Worm (Caenorhabditis elegans) whole organism, L1 larva: ENCODE measurements around the gene cyn-16.

Experiments used
- C04F5.9 ChIP-seq: sonication (generic microtip); optimal IDR thresholded peaks from 2 replicates; lab custom pipeline; 2016; ENCODE audit warnings: missing genetic modification characterization, missing compliant biosample characterization
- C16A3.4 ChIP-seq: fragments of 150-350 bp; optimal IDR thresholded peaks from 2 replicates; lab custom pipeline; 2014; ENCODE audit warnings: missing biosample characterization, missing genetic modification characterization
- aha-1 ChIP-seq: fragments of 150-350 bp; optimal IDR thresholded peaks from 2 replicates; lab custom pipeline; 2014; ENCODE audit warnings: missing biosample characterization, missing genetic modification characterization
- aly-2 ChIP-seq: fragments of 150-350 bp; optimal IDR thresholded peaks from 2 replicates; lab custom pipeline; 2014; ENCODE audit warnings: missing biosample characterization, missing genetic modification characterization
- ceh-63 ChIP-seq: fragments of 200-800 bp; sonication (Bioruptor generic); optimal IDR thresholded peaks from 2 replicates; lab custom pipeline; 2018; ENCODE audit warnings: mild to moderate bottlenecking, missing genetic modification characterization, missing compliant biosample characterization
- ceh-8 ChIP-seq: fragments of 200-800 bp; sonication (Bioruptor generic); optimal IDR thresholded peaks from 2 replicates; lab custom pipeline; 2018; ENCODE audit warnings: mild to moderate bottlenecking, missing genetic modification characterization, moderate library complexity, missing compliant biosample characterization
- ceh-82 ChIP-seq, 3 experiments: fragments of 150-350 bp in 1 of 3; sonication (generic microtip) in 2 of 3; optimal IDR thresholded peaks; 2 replicates each; lab custom pipeline; 2014 to 2017; ENCODE audit warnings: missing biosample characterization in 3 of 3, missing genetic modification characterization in 3 of 3
- ceh-88 ChIP-seq: fragments of 200-800 bp; sonication (Bioruptor generic); IDR thresholded peaks from 2 replicates; pipeline ENCODE4 v1.3.6; 2022; ENCODE audit warnings: missing genetic modification characterization, missing compliant biosample characterization
- ceh-90 ChIP-seq: sonication (generic microtip); optimal IDR thresholded peaks from 2 replicates; lab custom pipeline; 2016; ENCODE audit warnings: missing genetic modification characterization, missing compliant biosample characterization
- ces-1 ChIP-seq: fragments of 150-350 bp; optimal IDR thresholded peaks from 2 replicates; lab custom pipeline; 2014; ENCODE audit warnings: missing biosample characterization, missing genetic modification reagents, missing genetic modification characterization
- dsc-1 ChIP-seq: sonication (generic microtip); optimal IDR thresholded peaks from 2 replicates; lab custom pipeline; 2016; ENCODE audit warnings: mild to moderate bottlenecking, missing genetic modification characterization, missing compliant biosample characterization
- efl-3 ChIP-seq: fragments of 200-800 bp; sonication (Bioruptor generic); optimal IDR thresholded peaks from 2 replicates; lab custom pipeline; 2018; ENCODE audit warnings: mild to moderate bottlenecking, missing genetic modification characterization, missing compliant biosample characterization
- elt-2 ChIP-seq: sonication (generic microtip); optimal IDR thresholded peaks from 2 replicates; lab custom pipeline; 2016; ENCODE audit warnings: missing genetic modification characterization, mild to moderate bottlenecking, inconsistent platforms, missing compliant biosample characterization, missing genetic modification reagents
- elt-3 ChIP-seq, 6 experiments: fragments of 150-350 bp in 1 of 6; sonication (generic microtip); optimal IDR thresholded peaks; 2 replicates each; lab custom pipeline; 2017 to 2018; ENCODE audit warnings: missing biosample characterization in 6 of 6, missing genetic modification characterization in 6 of 6, inconsistent platforms in 1 of 6
- fkh-10 ChIP-seq: sonication (generic microtip); optimal IDR thresholded peaks from 2 replicates; lab custom pipeline; 2017; ENCODE audit warnings: missing biosample characterization, missing genetic modification reagents, missing genetic modification characterization
- fkh-4 ChIP-seq: sonication (generic microtip); optimal IDR thresholded peaks from 2 replicates; lab custom pipeline; 2016; ENCODE audit warnings: missing compliant biosample characterization, missing genetic modification characterization, borderline replicate concordance
- fos-1 ChIP-seq: fragments of 150-350 bp; optimal IDR thresholded peaks from 2 replicates; lab custom pipeline; 2014; ENCODE audit warnings: missing biosample characterization, missing genetic modification characterization
- grh-1 ChIP-seq: fragments of 200-800 bp; sonication (Bioruptor generic); IDR thresholded peaks from 2 replicates; pipeline ENCODE4 v1.3.6; 2022; ENCODE audit warnings: missing genetic modification reagents, missing genetic modification characterization, missing compliant biosample characterization
- hlh-17 ChIP-seq: fragments of 200-800 bp; sonication (Bioruptor generic); optimal IDR thresholded peaks from 2 replicates; lab custom pipeline; 2018; ENCODE audit warnings: missing genetic modification characterization, mild to moderate bottlenecking, missing compliant biosample characterization, moderate library complexity, borderline replicate concordance
- hpl-2 ChIP-seq: fragments of 150-350 bp; optimal IDR thresholded peaks from 2 replicates; lab custom pipeline; 2014; ENCODE audit warnings: missing biosample characterization, missing genetic modification reagents, missing genetic modification characterization
- irx-1 ChIP-seq: sonication (generic microtip); optimal IDR thresholded peaks from 2 replicates; lab custom pipeline; 2016; ENCODE audit warnings: missing genetic modification characterization, missing compliant biosample characterization
- jun-1 ChIP-seq: fragments of 150-350 bp; optimal IDR thresholded peaks from 2 replicates; lab custom pipeline; 2014; ENCODE audit warnings: missing biosample characterization, missing genetic modification reagents, missing genetic modification characterization
- lin-15B ChIP-seq: fragments of 150-350 bp; sonication (generic microtip); optimal IDR thresholded peaks from 3 replicates; lab custom pipeline; 2014; ENCODE audit warnings: missing biosample characterization, missing genetic modification characterization
- lin-35 ChIP-seq, 2 experiments: fragments of 150-350 bp; optimal IDR thresholded peaks; 2 replicates each; lab custom pipeline; 2014; ENCODE audit warnings: missing biosample characterization in 2 of 2, missing genetic modification characterization in 2 of 2, missing genetic modification reagents in 2 of 2
- lin-39 ChIP-seq: fragments of 150-350 bp; optimal IDR thresholded peaks from 2 replicates; lab custom pipeline; 2014; ENCODE audit warnings: missing biosample characterization, missing genetic modification reagents, missing genetic modification characterization
- lsy-2 ChIP-seq, 2 experiments: fragments of 150-350 bp; optimal IDR thresholded peaks; 2 replicates each; lab custom pipeline; 2014; ENCODE audit warnings: missing biosample characterization in 2 of 2, missing genetic modification characterization in 2 of 2
- nhr-19 ChIP-seq: fragments of 200-800 bp; sonication (Bioruptor generic); conservative IDR thresholded peaks from 2 replicates; pipeline ENCODE4 v1.3.6; 2022; ENCODE audit warnings: missing genetic modification characterization, missing compliant biosample characterization
- nhr-20 ChIP-seq: sonication (generic microtip); optimal IDR thresholded peaks from 2 replicates; lab custom pipeline; 2016; ENCODE audit warnings: mild to moderate bottlenecking, missing genetic modification characterization, missing compliant biosample characterization
- nhr-47 ChIP-seq: sonication (generic microtip); optimal IDR thresholded peaks from 2 replicates; lab custom pipeline; 2016; ENCODE audit warnings: mild to moderate bottlenecking, missing genetic modification characterization, moderate library complexity, missing compliant biosample characterization
- nhr-71 ChIP-seq: sonication (generic microtip); optimal IDR thresholded peaks from 2 replicates; lab custom pipeline; 2016; ENCODE audit warnings: mild to moderate bottlenecking, missing genetic modification characterization, moderate library complexity, missing compliant biosample characterization
- nhr-90 ChIP-seq: sonication (generic microtip); optimal IDR thresholded peaks from 2 replicates; lab custom pipeline; 2016; ENCODE audit warnings: mild to moderate bottlenecking, missing genetic modification characterization, missing compliant biosample characterization; ENCODE audit not compliant: poor library complexity
- pag-3 ChIP-seq: sonication (generic microtip); optimal IDR thresholded peaks from 2 replicates; lab custom pipeline; 2017; ENCODE audit warnings: missing genetic modification characterization, mild to moderate bottlenecking, missing compliant biosample characterization, antibody characterized with exemption, borderline replicate concordance; ENCODE audit not compliant: insufficient read depth
- pax-3 ChIP-seq: fragments of 200-800 bp; sonication (Bioruptor generic); optimal IDR thresholded peaks from 2 replicates; lab custom pipeline; 2018; ENCODE audit warnings: mild to moderate bottlenecking, missing genetic modification characterization, moderate library complexity, missing compliant biosample characterization
- pqm-1 ChIP-seq: sonication (generic microtip); optimal IDR thresholded peaks from 3 replicates; lab custom pipeline; 2017; ENCODE audit warnings: missing biosample characterization, missing genetic modification characterization
- rnt-1 ChIP-seq: sonication (generic microtip); optimal IDR thresholded peaks from 2 replicates; lab custom pipeline; 2016; ENCODE audit warnings: mild to moderate bottlenecking, missing genetic modification characterization, moderate library complexity, missing compliant biosample characterization
- skn-1 ChIP-seq: fragments of 150-350 bp; optimal IDR thresholded peaks from 2 replicates; lab custom pipeline; 2014; ENCODE audit warnings: missing biosample characterization, missing genetic modification characterization
- snu-23 ChIP-seq: sonication (generic microtip); optimal IDR thresholded peaks from 2 replicates; lab custom pipeline; 2016; ENCODE audit warnings: missing genetic modification characterization, missing compliant biosample characterization
- sox-4 ChIP-seq: sonication (generic microtip); optimal IDR thresholded peaks from 2 replicates; lab custom pipeline; 2016; ENCODE audit warnings: missing genetic modification characterization, missing compliant biosample characterization
- sup-37 ChIP-seq: fragments of 200-800 bp; sonication (Bioruptor generic); optimal IDR thresholded peaks from 2 replicates; lab custom pipeline; 2018; ENCODE audit warnings: mild to moderate bottlenecking, missing genetic modification characterization, missing compliant biosample characterization
- swsn-7 ChIP-seq: sonication (generic microtip); optimal IDR thresholded peaks from 2 replicates; lab custom pipeline; 2016; ENCODE audit warnings: missing genetic modification characterization, missing compliant biosample characterization
- tbx-2 ChIP-seq: sonication (generic microtip); optimal IDR thresholded peaks from 2 replicates; lab custom pipeline; 2016; ENCODE audit warnings: missing genetic modification characterization, missing compliant biosample characterization
- tlp-1 ChIP-seq: fragments of 150-350 bp; optimal IDR thresholded peaks from 2 replicates; lab custom pipeline; 2014; ENCODE audit warnings: missing biosample characterization, missing genetic modification characterization
- unc-130 ChIP-seq: fragments of 150-350 bp; optimal IDR thresholded peaks from 2 replicates; lab custom pipeline; 2017; ENCODE audit warnings: missing biosample characterization, missing genetic modification characterization, inconsistent platforms
- unc-30 ChIP-seq: sonication (generic microtip); optimal IDR thresholded peaks from 2 replicates; lab custom pipeline; 2017; ENCODE audit warnings: missing biosample characterization, missing genetic modification characterization
- unc-98 ChIP-seq: fragments of 200-800 bp; sonication (Bioruptor generic); IDR thresholded peaks from 2 replicates; pipeline ENCODE4 v1.3.6; 2022; ENCODE audit warnings: missing genetic modification characterization, missing compliant biosample characterization
- vab-15 ChIP-seq: sonication (generic microtip); optimal IDR thresholded peaks from 2 replicates; lab custom pipeline; 2017; ENCODE audit warnings: missing genotype, mild to moderate bottlenecking, missing genetic modification characterization, missing compliant biosample characterization
- zag-1 ChIP-seq: fragments of 150-350 bp; optimal IDR thresholded peaks from 2 replicates; lab custom pipeline; 2014; ENCODE audit warnings: missing biosample characterization, missing genetic modification characterization
- zip-4 ChIP-seq: fragments of 200-800 bp; sonication (Bioruptor generic); optimal IDR thresholded peaks from 2 replicates; lab custom pipeline; 2018; ENCODE audit warnings: mild to moderate bottlenecking, missing genetic modification characterization, moderate library complexity, missing compliant biosample characterization
- ztf-11 ChIP-seq, 2 experiments: sonication (generic microtip); optimal IDR thresholded peaks; 2 replicates each; lab custom pipeline; 2016 to 2017; ENCODE audit warnings: missing genetic modification characterization in 2 of 2, missing biosample characterization in 1 of 2, missing compliant biosample characterization in 1 of 2
- ztf-4 ChIP-seq: fragments of 150-350 bp; optimal IDR thresholded peaks from 2 replicates; lab custom pipeline; 2014; ENCODE audit warnings: missing biosample characterization, missing genetic modification characterization

The cyn-16 gene

DNA sequence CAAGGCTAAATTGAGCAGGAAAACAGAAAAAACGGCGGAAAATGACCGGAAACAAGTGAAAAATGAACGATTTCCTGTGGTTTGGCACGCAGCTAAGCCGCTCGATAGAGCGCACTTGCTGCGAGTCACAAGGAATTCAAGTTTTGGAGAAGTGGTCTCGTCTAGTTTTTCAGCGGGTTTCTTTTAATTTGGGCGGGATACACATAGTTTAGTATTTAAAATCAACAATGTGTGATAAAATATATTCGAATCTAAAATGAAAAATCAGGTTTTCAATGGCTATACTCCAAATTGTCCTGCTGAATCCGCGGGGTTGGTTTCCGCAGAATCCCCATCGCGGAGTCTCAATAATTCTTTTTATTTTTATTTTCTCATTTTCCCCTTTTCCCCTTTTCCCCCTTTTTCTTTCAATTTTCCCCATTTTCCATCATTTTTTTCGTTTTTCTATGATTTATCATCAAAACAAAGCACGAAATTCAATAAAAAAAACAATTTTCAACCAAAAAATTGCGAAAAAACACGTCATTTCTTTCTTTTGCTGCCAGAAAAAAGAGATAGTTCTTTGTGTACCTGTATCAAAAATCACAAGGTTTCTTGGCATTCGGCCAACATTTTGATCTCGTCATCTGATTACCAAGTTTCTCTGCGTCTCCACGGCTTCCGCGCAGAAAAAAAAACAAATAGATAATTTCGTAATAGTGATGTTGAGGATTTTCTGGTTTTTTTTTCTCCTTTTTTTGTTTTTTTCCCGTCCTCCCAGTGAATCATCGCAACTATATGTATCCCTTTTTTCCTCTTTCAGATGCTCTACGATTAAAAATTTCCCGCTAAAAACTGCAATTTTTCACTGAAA is 5.8 kb upstream of the cyn-16 start, which contains the start of gene ippk-1:
ippk-1 (plus strand) TSS at position 803 of the 853 bp plus-strand sequence.
- TF ChIP-seq tlp-1 (tag; lab: Kevin White, UChicago) (no peak), nhr-90 (tag; lab: Kevin White, UChicago) (peak; percentile 48), unc-30 (tag; lab: Kevin White, UChicago) (no peak), skn-1 (peak; percentile 63), hlh-17 (no peak), fkh-10 (GFP tag; lab: Kevin White, UChicago) (peak; percentile 38), tbx-2 (tag; lab: Kevin White, UChicago) (peak; percentile 61), C16A3.4 (tag; lab: Kevin White, UChicago) (peak; percentile 44), nhr-20 (tag; lab: Kevin White, UChicago) (peak; percentile 54), swsn-7 (tag; lab: Kevin White, UChicago) (peak; percentile 51), nhr-47 (tag; lab: Kevin White, UChicago) (peak; percentile 71), ceh-90 (tag; lab: Kevin White, UChicago) (peak; percentile 58), ztf-4 (tag; lab: Kevin White, UChicago) (no peak), ces-1 (GFP tag; lab: Kevin White, UChicago) (no peak), sox-4 (tag; lab: Kevin White, UChicago) (no peak), rnt-1 (peak; percentile 80), vab-15 (tag; lab: Kevin White, UChicago) (peak; percentile 11), ceh-63 (GFP tag; lab: Kevin White, UChicago) (no peak), lin-15B (tag; lab: Kevin White, UChicago) (peak; percentile 41), aha-1 (no peak), ceh-88 (GFP tag; lab: Robert Waterston, UW) (no peak; the same call in 1 of the 2 replicates), fos-1 (tag; lab: Kevin White, UChicago) (peak; percentile 39), dsc-1 (tag; lab: Kevin White, UChicago) (peak; percentile 25), snu-23 (GFP tag; lab: Kevin White, UChicago) (peak; percentile 75), ceh-82 (tag; optimal IDR thresholded peaks at IDR 0.05; lab: Kevin White, UChicago) (peak in 2 of 3 experiments; percentile 34 to 47), nhr-71 (tag; lab: Kevin White, UChicago) (peak; percentile 73), jun-1 (tag; lab: Kevin White, UChicago) (no peak), aly-2 (tag; lab: Kevin White, UChicago) (no peak), zip-4 (GFP tag; lab: Kevin White, UChicago) (peak; percentile 65), lin-39 (peak; percentile 9), fkh-4 (tag; lab: Kevin White, UChicago) (no peak), elt-2 (tag; lab: Kevin White, UChicago) (peak; percentile 38), unc-98 (GFP tag; lab: Robert Waterston, UW) (peak; percentile 77), lin-35 (GFP tag; optimal IDR thresholded peaks at IDR 0.05; lab: Kevin White, UChicago) (peak; percentile 64), ztf-11 (tag; optimal IDR thresholded peaks at IDR 0.05; lab: Kevin White, UChicago) (peak in 1 of 2 experiments; percentile 53), pax-3 (tag; lab: Kevin White, UChicago) (peak; percentile 80), elt-3 (tag; optimal IDR thresholded peaks at IDR 0.05; lab: Kevin White, UChicago) (peak in 2 of 6 experiments; percentile 79 to 82), nhr-19 (peak; percentile 57), unc-130 (tag; lab: Kevin White, UChicago) (no peak), sup-37 (GFP tag; lab: Kevin White, UChicago) (no peak), lsy-2 (tag; optimal IDR thresholded peaks at IDR 0.05; lab: Kevin White, UChicago) (peak; percentile 30 to 64), efl-3 (GFP tag; lab: Kevin White, UChicago) (no peak), hpl-2 (no peak), grh-1 (no peak), pqm-1 (tag; lab: Kevin White, UChicago) (no peak), irx-1 (tag; lab: Kevin White, UChicago) (peak; percentile 53), ceh-8 (GFP tag; lab: Kevin White, UChicago) (no peak), C04F5.9 (tag; lab: Kevin White, UChicago) (no peak), zag-1 (tag; lab: Kevin White, UChicago) (no peak), pag-3 (tag; lab: Kevin White, UChicago) (no peak)
